Fruit fly (Drosophila melanogaster): ENCODE measurements around the gene CG12182.
A peak's percentile ranks its signal among the peaks of the same experiment; 100 is the strongest.

The CG12182 gene

dm6 chr3L:2636023-2636968, 36.9 kb upstream of the CG12182 start (continued):
- TF ChIP-seq Blimp-1 (GFP tag; optimal IDR thresholded peaks at IDR 0.05) (no peak), dsx (GFP tag; optimal IDR thresholded peaks at IDR 0.05; ENCODE audit: poor library complexity, severe bottlenecking) (peak; percentile 15), Sox102F (GFP tag; optimal IDR thresholded peaks at IDR 0.05) (peak; percentile 18), CG6854 (GFP tag; optimal IDR thresholded peaks at IDR 0.05) (no peak), CG10669 (GFP tag; optimal IDR thresholded peaks at IDR 0.05) (no peak), Eip93F (GFP tag; optimal IDR thresholded peaks at IDR 0.05) (no peak), CG6163 (GFP tag; IDR thresholded peaks at IDR 0.05) (peak; percentile 78), salr (GFP tag; optimal IDR thresholded peaks at IDR 0.05) (no peak), Eip78C (GFP tag) (peak; percentile 82), CG1621 (tag; optimal IDR thresholded peaks at IDR 0.05) (no peak)

DNA sequence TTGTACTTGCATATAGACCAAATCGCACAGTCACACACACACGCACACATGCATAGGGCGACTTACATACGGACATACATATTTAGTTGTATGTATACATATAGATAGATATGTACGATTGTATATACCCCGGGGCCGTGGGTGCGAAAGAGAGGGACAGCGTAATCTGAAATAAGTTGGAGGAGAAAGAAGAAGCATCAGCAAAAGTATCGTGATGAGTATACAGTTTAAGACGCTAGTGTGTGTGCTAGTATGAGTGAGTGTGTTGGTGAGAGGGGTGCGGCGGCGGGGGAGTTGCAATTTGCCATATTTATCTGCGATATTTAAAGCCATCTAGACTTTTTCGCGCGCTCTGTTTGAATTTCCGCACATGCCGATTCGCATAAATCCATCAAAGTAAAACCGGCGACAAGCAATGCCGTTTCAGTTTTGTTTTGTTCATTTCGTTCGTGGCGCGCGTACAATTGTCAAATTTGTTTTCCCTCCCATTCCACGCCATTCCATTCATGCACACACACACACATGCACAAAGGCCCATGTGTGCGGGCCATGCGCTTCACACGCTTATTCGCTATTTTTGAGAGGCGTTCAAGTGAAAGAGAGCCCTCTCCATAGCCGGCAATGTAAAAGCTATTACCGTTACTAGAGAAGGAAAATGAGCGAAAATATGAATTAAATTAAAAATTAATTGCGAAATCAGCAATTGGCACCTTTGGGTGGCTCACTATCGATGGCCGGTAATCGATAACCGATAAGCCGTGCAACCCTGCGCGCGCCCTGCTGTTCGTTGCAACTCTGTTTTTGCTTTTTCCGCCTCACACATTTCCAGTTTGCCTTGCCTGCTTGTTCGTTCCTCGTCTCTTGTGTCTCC, 35.8 kb upstream of the CG12182 start:
- TF ChIP-seq CG6163 (GFP tag; IDR thresholded peaks at IDR 0.05): peak; percentile 93
- TF ChIP-seq Sox14 (GFP tag; optimal IDR thresholded peaks at IDR 0.05): peak; percentile 76
- no peak for TF ChIP-seq CG11902 (GFP tag; optimal IDR thresholded peaks at IDR 0.05)
- TF ChIP-seq acj6 (GFP tag; optimal IDR thresholded peaks at IDR 0.05): peak; percentile 81
- TF ChIP-seq Eip75B (GFP tag; optimal IDR thresholded peaks at IDR 0.05): peak; percentile 80
- TF ChIP-seq achi (GFP tag; optimal IDR thresholded peaks at IDR 0.05): peak; percentile 76
- TF ChIP-seq Eip78C (GFP tag): peak; percentile 94
- peak; percentile 16 for TF ChIP-seq spab (GFP tag; optimal IDR thresholded peaks at IDR 0.05)
- peak; percentile 9 for TF ChIP-seq Sox15 (GFP tag; optimal IDR thresholded peaks at IDR 0.05)
- peak; percentile 82 for TF ChIP-seq CG31627 (GFP tag; optimal IDR thresholded peaks at IDR 0.05)
- TF ChIP-seq CG11294 (GFP tag; IDR thresholded peaks at IDR 0.05): no peak
- peak; percentile 83 for TF ChIP-seq vri (GFP tag; optimal IDR thresholded peaks at IDR 0.05)
- no peak for TF ChIP-seq CG6276 (GFP tag; optimal IDR thresholded peaks at IDR 0.05)
- peak; percentile 80 for TF ChIP-seq net (GFP tag; optimal IDR thresholded peaks at IDR 0.05)
- peak; percentile 87 for TF ChIP-seq Met (GFP tag; optimal IDR thresholded peaks at IDR 0.05)
- no peak for TF ChIP-seq CG8119 (GFP tag; IDR thresholded peaks at IDR 0.05)
- peak; percentile 60 for TF ChIP-seq dac (GFP tag; optimal IDR thresholded peaks at IDR 0.05)
- TF ChIP-seq Hr39 (GFP tag; optimal IDR thresholded peaks at IDR 0.05): peak; percentile 67
- TF ChIP-seq CG9139 (GFP tag; optimal IDR thresholded peaks at IDR 0.05): peak; percentile 73
- peak; percentile 8 for TF ChIP-seq Ets96B (tag; optimal IDR thresholded peaks at IDR 0.05)
- TF ChIP-seq fd59A (GFP tag; optimal IDR thresholded peaks at IDR 0.05): peak; percentile 52
- TF ChIP-seq CG6808 (GFP tag; optimal IDR thresholded peaks at IDR 0.05): peak; percentile 85
- TF ChIP-seq CG1621 (tag; optimal IDR thresholded peaks at IDR 0.05): peak; percentile 68
- peak; percentile 87 for TF ChIP-seq topi (GFP tag; optimal IDR thresholded peaks at IDR 0.05)
- TF ChIP-seq cyc (GFP tag; optimal IDR thresholded peaks at IDR 0.05): peak; percentile 77
- TF ChIP-seq CG10669 (GFP tag; optimal IDR thresholded peaks at IDR 0.05): peak; percentile 59
- TF ChIP-seq CG16779 (tag; optimal IDR thresholded peaks at IDR 0.05): peak; percentile 71
- TF ChIP-seq Gug (GFP tag; IDR thresholded peaks at IDR 0.05): peak; percentile 23; the same call in 1 of the 2 replicates
- TF ChIP-seq pdm3 (GFP tag; optimal IDR thresholded peaks at IDR 0.05): peak; percentile 77
- peak; percentile 87 for TF ChIP-seq CG6854 (GFP tag; optimal IDR thresholded peaks at IDR 0.05)
- TF ChIP-seq salr (GFP tag; optimal IDR thresholded peaks at IDR 0.05): peak; percentile 59 to 67
- TF ChIP-seq CG3919 (GFP tag; optimal IDR thresholded peaks at IDR 0.05): peak; percentile 83
- TF ChIP-seq Eip93F (GFP tag; optimal IDR thresholded peaks at IDR 0.05): no peak
- TF ChIP-seq fkh (GFP tag; optimal IDR thresholded peaks at IDR 0.05): peak; percentile 79
- 0 out of 2 replicates have a peak, but pooled peaks have one; percentile 10 for TF ChIP-seq CG15336 (GFP tag; IDR thresholded peaks at IDR 0.05)
- peak; percentile 81 for TF ChIP-seq svp (GFP tag)
- peak; percentile 46 for TF ChIP-seq CG11762 (GFP tag; optimal IDR thresholded peaks at IDR 0.05; ENCODE audit: insufficient read depth)
- TF ChIP-seq lz (GFP tag; optimal IDR thresholded peaks at IDR 0.05): peak; percentile 84
- peak; percentile 46 to 79 for TF ChIP-seq ss (GFP tag; optimal IDR thresholded peaks at IDR 0.05)
- TF ChIP-seq Smox (GFP tag; optimal IDR thresholded peaks at IDR 0.05): peak; percentile 78
- no peak for TF ChIP-seq CG4318 (GFP tag; optimal IDR thresholded peaks at IDR 0.05)

Data from whole organism, prepupa.